Worm (Caenorhabditis elegans) whole organism, L4 larva: ENCODE data around the gene R10E11.6.

ENCODE experiments used
- D1046.2 ChIP-seq: fragments of 200-800 bp; sonication (Bioruptor generic); IDR thresholded peaks from 2 replicates; pipeline ENCODE4 v1.3.6; 2022; ENCODE audit warnings: missing genetic modification characterization, missing compliant biosample characterization
- F10B5.3 ChIP-seq: sonication (generic microtip); optimal IDR thresholded peaks from 2 replicates; lab custom pipeline; 2016; ENCODE audit warnings: mild to moderate bottlenecking, missing genetic modification characterization, missing compliant biosample characterization
- F26F4.8 ChIP-seq: fragments of 200-800 bp; sonication (Bioruptor generic); conservative IDR thresholded peaks from 2 replicates; pipeline ENCODE4 v1.3.6; 2022; ENCODE audit warnings: missing genetic modification characterization, missing compliant biosample characterization
- F44E2.7 ChIP-seq: fragments of 200-800 bp; sonication (Bioruptor generic); IDR thresholded peaks from 2 replicates; pipeline ENCODE4 v2.1.2; 2022; ENCODE audit warnings: missing genetic modification characterization, missing compliant biosample characterization
- F49E8.2 ChIP-seq: sonication (generic microtip); optimal IDR thresholded peaks from 2 replicates; lab custom pipeline; 2016; ENCODE audit warnings: missing compliant biosample characterization, mild to moderate bottlenecking, missing genetic modification characterization, borderline replicate concordance
- T20F7.1 ChIP-seq: fragments of 200-800 bp; sonication (Bioruptor generic); optimal IDR thresholded peaks from 2 replicates; lab custom pipeline; 2018; ENCODE audit warnings: mild to moderate bottlenecking, missing genetic modification characterization, missing compliant biosample characterization
- T26A8.4 ChIP-seq: fragments of 200-800 bp; sonication (Bioruptor generic); IDR thresholded peaks from 2 replicates; pipeline ENCODE4 v1.3.6; 2022; ENCODE audit warnings: missing genetic modification characterization, missing compliant biosample characterization
- Y48G9A.11 ChIP-seq: fragments of 200-800 bp; sonication (Bioruptor generic); IDR thresholded peaks from 2 replicates; pipeline ENCODE4 v1.3.6; 2022; ENCODE audit warnings: missing genetic modification reagents, missing genetic modification characterization, missing compliant biosample characterization
- ama-1 ChIP-seq: fragments of 150-350 bp; optimal IDR thresholded peaks from 2 replicates; lab custom pipeline; 2014; ENCODE audit warnings: inconsistent platforms, mixed read lengths
- attf-4 ChIP-seq: sonication (generic microtip); optimal IDR thresholded peaks from 3 replicates; lab custom pipeline; 2017; ENCODE audit warnings: missing biosample characterization, missing genetic modification characterization
- ceh-20 ChIP-seq: fragments of 200-800 bp; sonication (Bioruptor generic); IDR thresholded peaks from 2 replicates; pipeline ENCODE4 v1.3.6; 2022; ENCODE audit warnings: missing genetic modification reagents, missing genetic modification characterization, missing compliant biosample characterization
- ceh-28 ChIP-seq: fragments of 150-350 bp; optimal IDR thresholded peaks from 2 replicates; lab custom pipeline; 2014; ENCODE audit warnings: missing biosample characterization, missing genetic modification reagents, missing genetic modification characterization
- ceh-44 ChIP-seq: fragments of 200-800 bp; sonication (Bioruptor generic); IDR thresholded peaks from 2 replicates; pipeline ENCODE4 v1.3.6; 2022; ENCODE audit warnings: missing genetic modification reagents, missing genetic modification characterization, missing compliant biosample characterization
- ceh-62 ChIP-seq: sonication (generic microtip); optimal IDR thresholded peaks from 2 replicates; lab custom pipeline; 2017; ENCODE audit warnings: missing biosample characterization, missing genetic modification characterization
- ceh-82 ChIP-seq: sonication (generic microtip); optimal IDR thresholded peaks from 2 replicates; lab custom pipeline; 2017; ENCODE audit warnings: missing biosample characterization, missing genetic modification characterization
- ctbp-1 ChIP-seq: fragments of 200-800 bp; sonication (Bioruptor generic); IDR thresholded peaks from 2 replicates; pipeline ENCODE4 v1.3.6; 2022; ENCODE audit warnings: missing genetic modification reagents, missing genetic modification characterization, missing compliant biosample characterization
- daf-8 ChIP-seq: fragments of 200-800 bp; sonication (Bioruptor generic); IDR thresholded peaks from 2 replicates; pipeline ENCODE4 v1.3.6; 2022; ENCODE audit warnings: missing genetic modification characterization, missing compliant biosample characterization
- dmd-6 ChIP-seq: fragments of 200-800 bp; sonication (Bioruptor generic); IDR thresholded peaks from 2 replicates; pipeline ENCODE4 v1.3.6; 2022; ENCODE audit warnings: missing genetic modification reagents, missing genetic modification characterization, missing compliant biosample characterization
- dmd-8 ChIP-seq: fragments of 200-800 bp; sonication (Bioruptor generic); IDR thresholded peaks from 2 replicates; pipeline ENCODE4 v1.3.6; 2022; ENCODE audit warnings: missing genetic modification characterization, missing compliant biosample characterization
- duxl-1 ChIP-seq: sonication (generic microtip); optimal IDR thresholded peaks from 2 replicates; lab custom pipeline; 2016; ENCODE audit warnings: mild to moderate bottlenecking, missing genetic modification characterization, moderate library complexity, missing compliant biosample characterization; ENCODE audit not compliant: poor library complexity
- dve-1 ChIP-seq: sonication (generic microtip); optimal IDR thresholded peaks from 2 replicates; lab custom pipeline; 2017; ENCODE audit warnings: antibody characterized with exemption, mild to moderate bottlenecking, missing genetic modification characterization, missing compliant biosample characterization; ENCODE audit not compliant: insufficient read depth
- egl-27 ChIP-seq: sonication (generic microtip); optimal IDR thresholded peaks from 3 replicates; lab custom pipeline; 2017; ENCODE audit warnings: missing biosample characterization, missing genetic modification reagents, missing genetic modification characterization
- gei-8 ChIP-seq: fragments of 200-800 bp; sonication (Bioruptor generic); optimal IDR thresholded peaks from 2 replicates; lab custom pipeline; 2018; ENCODE audit warnings: mild to moderate bottlenecking, missing genetic modification characterization, missing compliant biosample characterization
- hlh-30 ChIP-seq: sonication (generic microtip); optimal IDR thresholded peaks from 2 replicates; lab custom pipeline; 2017; ENCODE audit warnings: antibody characterized with exemption, mild to moderate bottlenecking, missing genetic modification characterization, missing compliant biosample characterization; ENCODE audit not compliant: insufficient read depth
- hmg-1.1 ChIP-seq: fragments of 200-800 bp; sonication (Bioruptor generic); IDR thresholded peaks from 2 replicates; pipeline ENCODE4 v1.3.6; 2022; ENCODE audit warnings: missing genetic modification reagents, missing genetic modification characterization, missing compliant biosample characterization
- lim-7 ChIP-seq: fragments of 200-800 bp; sonication (Bioruptor generic); IDR thresholded peaks from 2 replicates; pipeline ENCODE4 v1.3.6; 2022; ENCODE audit warnings: missing genetic modification characterization, missing compliant biosample characterization
- lin-13 ChIP-seq: fragments of 150-350 bp; optimal IDR thresholded peaks from 2 replicates; lab custom pipeline; 2014; ENCODE audit warnings: missing biosample characterization, missing genetic modification reagents, missing genetic modification characterization
- lin-29 ChIP-seq: fragments of 200-800 bp; sonication (Bioruptor generic); IDR thresholded peaks from 2 replicates; pipeline ENCODE4 v1.3.6; 2022; ENCODE audit warnings: missing genetic modification reagents, missing genetic modification characterization, missing compliant biosample characterization
- lin-38 ChIP-seq: fragments of 200-800 bp; sonication (Bioruptor generic); IDR thresholded peaks from 2 replicates; pipeline ENCODE4 v1.3.6; 2022; ENCODE audit warnings: missing genetic modification reagents, missing genetic modification characterization, missing compliant biosample characterization
- lsy-2 ChIP-seq, 2 experiments: fragments of 150-350 bp in 1 of 2; sonication (generic microtip) in 1 of 2; optimal IDR thresholded peaks; 2 replicates each; lab custom pipeline; 2014 to 2017; ENCODE audit warnings: missing biosample characterization in 2 of 2, missing genetic modification characterization in 2 of 2
- mdl-1 ChIP-seq, 2 experiments: fragments of 150-350 bp in 1 of 2; sonication (generic microtip) in 1 of 2; optimal IDR thresholded peaks; 2 replicates each; lab custom pipeline; 2014 to 2017; ENCODE audit warnings: missing biosample characterization in 2 of 2, missing genetic modification characterization in 2 of 2
- mdt-29 ChIP-seq: fragments of 200-800 bp; sonication (Bioruptor generic); IDR thresholded peaks from 2 replicates; pipeline ENCODE4 v1.3.6; 2022; ENCODE audit warnings: missing genetic modification reagents, missing genetic modification characterization, missing compliant biosample characterization
- mes-2 ChIP-seq: sonication (generic microtip); optimal IDR thresholded peaks from 2 replicates; lab custom pipeline; 2016; ENCODE audit warnings: missing genotype, mild to moderate bottlenecking, missing genetic modification characterization, missing compliant biosample characterization; ENCODE audit not compliant: poor library complexity, severe bottlenecking
- mxl-2 ChIP-seq: fragments of 200-800 bp; sonication (Bioruptor generic); conservative IDR thresholded peaks from 2 replicates; pipeline ENCODE4 v1.3.6; 2022; ENCODE audit warnings: missing genetic modification reagents, missing genetic modification characterization, missing compliant biosample characterization
- mxl-3 ChIP-seq: fragments of 200-800 bp; sonication (Bioruptor generic); optimal IDR thresholded peaks from 2 replicates; lab custom pipeline; 2018; ENCODE audit warnings: mild to moderate bottlenecking, missing genetic modification characterization, missing compliant biosample characterization
- nhr-11 ChIP-seq: fragments of 150-350 bp; optimal IDR thresholded peaks from 2 replicates; lab custom pipeline; 2014; ENCODE audit warnings: missing biosample characterization, missing genetic modification characterization
- nhr-41 ChIP-seq: fragments of 200-800 bp; sonication (Bioruptor generic); IDR thresholded peaks from 2 replicates; pipeline ENCODE4 v1.3.6; 2022; ENCODE audit warnings: missing genetic modification reagents, missing genetic modification characterization, missing compliant biosample characterization
- nhr-48 ChIP-seq: sonication (generic microtip); optimal IDR thresholded peaks from 2 replicates; lab custom pipeline; 2016; ENCODE audit warnings: mild to moderate bottlenecking, missing genetic modification characterization, missing compliant biosample characterization
- nhr-6 ChIP-seq: fragments of 150-350 bp; optimal IDR thresholded peaks from 2 replicates; lab custom pipeline; 2014; ENCODE audit warnings: missing biosample characterization, missing genetic modification characterization
- nhr-77 ChIP-seq: fragments of 150-350 bp; optimal IDR thresholded peaks from 2 replicates; lab custom pipeline; 2014; ENCODE audit warnings: missing biosample characterization, missing genetic modification characterization
- pha-4 ChIP-seq, 2 experiments: fragments of 150-350 bp in 1 of 2; fragments of 200-800 bp in 1 of 2; sonication (Bioruptor generic) in 1 of 2; IDR thresholded peaks in 1 of 2; optimal IDR thresholded peaks in 1 of 2; 2 replicates each; pipeline versions ENCODE4 v1.3.6 to Lab custom; 2014 to 2022; ENCODE audit warnings: missing genetic modification characterization in 2 of 2, missing genetic modification reagents in 2 of 2, missing biosample characterization in 1 of 2, missing compliant biosample characterization in 1 of 2
- php-3 ChIP-seq: fragments of 200-800 bp; sonication (Bioruptor generic); IDR thresholded peaks from 2 replicates; pipeline ENCODE4 v1.3.6; 2022; ENCODE audit warnings: missing genetic modification reagents, missing genetic modification characterization, missing compliant biosample characterization
- set-16 ChIP-seq: fragments of 200-800 bp; sonication (Bioruptor generic); IDR thresholded peaks from 2 replicates; pipeline ENCODE4 v1.3.6; 2022; ENCODE audit warnings: missing genetic modification reagents, missing genetic modification characterization, missing compliant biosample characterization
- snpc-1.2 ChIP-seq: fragments of 200-800 bp; sonication (Bioruptor generic); IDR thresholded peaks from 2 replicates; pipeline ENCODE4 v1.3.6; 2022; ENCODE audit warnings: missing genetic modification reagents, missing genetic modification characterization, missing compliant biosample characterization
- spr-1 ChIP-seq: sonication (generic microtip); optimal IDR thresholded peaks from 2 replicates; lab custom pipeline; 2016; ENCODE audit warnings: mild to moderate bottlenecking, missing genetic modification characterization, missing compliant biosample characterization
- tag-97 ChIP-seq: fragments of 200-800 bp; sonication (Bioruptor generic); IDR thresholded peaks from 2 replicates; pipeline ENCODE4 v1.3.6; 2022; ENCODE audit warnings: missing genetic modification characterization, missing compliant biosample characterization
- unc-62 ChIP-seq, 3 experiments: fragments of 150-350 bp in 1 of 3; sonication (generic microtip); optimal IDR thresholded peaks in 2 of 3; peaks in 1 of 3; 1 replicate in 1 of 3; 2 replicates in 2 of 3; lab custom pipeline; 2014 to 2017; ENCODE audit warnings: missing biosample characterization in 3 of 3, missing genetic modification characterization in 3 of 3, missing genetic modification reagents in 3 of 3, missing genotype in 1 of 3
- zag-1 ChIP-seq: fragments of 150-350 bp; optimal IDR thresholded peaks from 2 replicates; lab custom pipeline; 2014; ENCODE audit warnings: missing biosample characterization, missing genetic modification characterization
- ztf-7 ChIP-seq: fragments of 150-350 bp; optimal IDR thresholded peaks from 2 replicates; lab custom pipeline; 2014; ENCODE audit warnings: missing biosample characterization, missing genetic modification characterization

The R10E11.6 gene

ce11 chrIII:9827163-9827951, 44.6 kb downstream of the R10E11.6 start, which contains the start of the genes ZK632.10 and ZK632.11 (continued):
- TF ChIP-seq hlh-30 (tag; lab: Kevin White, UChicago) (peak; percentile 89), dmd-8 (GFP tag; lab: Robert Waterston, UW) (no peak), pha-4 (GFP tag; IDR thresholded peaks at IDR 0.05; lab: Robert Waterston, UW) (no peak), pha-4 (tag; optimal IDR thresholded peaks at IDR 0.05; lab: Kevin White, UChicago) (peak; percentile 87), lin-29 (GFP tag; lab: Robert Waterston, UW) (no peak), ceh-82 (no peak), D1046.2 (GFP tag; lab: Robert Waterston, UW) (no peak), egl-27 (no peak), mdl-1 (tag; optimal IDR thresholded peaks at IDR 0.05; lab: Kevin White, UChicago) (peak; percentile 35 to 72), ama-1 (lab: Kevin White, UChicago) (no peak), nhr-6 (no peak), tag-97 (GFP tag; lab: Robert Waterston, UW) (no peak), F44E2.7 (GFP tag; lab: Robert Waterston, UW) (no peak), ctbp-1 (GFP tag; lab: Robert Waterston, UW) (0 out of 2 replicates have a peak, but pooled peaks have one; percentile 28), lin-13 (GFP tag; lab: Kevin White, UChicago) (no peak), duxl-1 (no peak), unc-62 (GFP tag; optimal IDR thresholded peaks at IDR 0.05 in 1 of 2; lab: Kevin White, UChicago) (peak in 1 of 2 experiments; percentile 74), unc-62 (tag; optimal IDR thresholded peaks at IDR 0.05; lab: Kevin White, UChicago) (no peak), gei-8 (GFP tag; lab: Kevin White, UChicago) (no peak), ceh-62 (tag; lab: Kevin White, UChicago) (no peak), lsy-2 (tag; optimal IDR thresholded peaks at IDR 0.05; lab: Kevin White, UChicago) (peak; percentile 61 to 98), ceh-20 (GFP tag; lab: Robert Waterston, UW) (no peak), F26F4.8 (GFP tag; lab: Robert Waterston, UW) (no peak), lim-7 (GFP tag; lab: Robert Waterston, UW) (peak; percentile 16; the same call in 1 of the 2 replicates), ztf-7 (tag; lab: Kevin White, UChicago) (peak; percentile 28), attf-4 (tag; lab: Kevin White, UChicago) (no peak), mes-2 (tag; lab: Kevin White, UChicago) (peak; percentile 80), T26A8.4 (no peak), ceh-44 (no peak), F49E8.2 (tag; lab: Kevin White, UChicago) (no peak), Y48G9A.11 (no peak), mxl-3 (GFP tag; lab: Kevin White, UChicago) (no peak), snpc-1.2 (GFP tag; lab: Robert Waterston, UW) (no peak), php-3 (GFP tag; lab: Robert Waterston, UW) (no peak), hmg-1.1 (no peak), nhr-41 (no peak), F10B5.3 (tag; lab: Kevin White, UChicago) (no peak), dve-1 (tag; lab: Kevin White, UChicago) (peak; percentile 44), spr-1 (tag; lab: Kevin White, UChicago) (no peak), nhr-77 (no peak), zag-1 (tag; lab: Kevin White, UChicago) (no peak), daf-8 (GFP tag; lab: Robert Waterston, UW) (no peak), dmd-6 (GFP tag; lab: Robert Waterston, UW) (peak; percentile 52), set-16 (GFP tag; lab: Robert Waterston, UW) (no peak), nhr-48 (tag; lab: Kevin White, UChicago) (no peak), T20F7.1 (GFP tag; lab: Kevin White, UChicago) (peak; percentile 32), mdt-29 (GFP tag; lab: Robert Waterston, UW) (no peak), ceh-28 (no peak), mxl-2 (GFP tag; lab: Robert Waterston, UW) (no peak), lin-38 (GFP tag; lab: Robert Waterston, UW) (peak; percentile 34), nhr-11 (tag; lab: Kevin White, UChicago) (no peak)
